Worm (Caenorhabditis elegans): Measurements from ENCODE around the gene popl-7.

The popl-7 gene

ce11 chrIV:13415739-13416271, 45.3 kb downstream of the popl-7 start, which contains the start of the genes pik-1 and aptf-2:
Gene pik-1 (plus strand): TSS chrIV:13416041.
Gene aptf-2 (minus strand): TSS chrIV:13416051.
- no peak for TF ChIP-seq ceh-28 (tag; optimal IDR thresholded peaks at IDR 0.05)
- peak; percentile 8 for TF ChIP-seq hmg-11 (tag; optimal IDR thresholded peaks at IDR 0.05)
- TF ChIP-seq mml-1 (tag; optimal IDR thresholded peaks at IDR 0.05) = no peak
- no peak for TF ChIP-seq ztf-4 (tag; optimal IDR thresholded peaks at IDR 0.05)
- TF ChIP-seq pha-4 (tag; optimal IDR thresholded peaks at IDR 0.05) = peak; percentile 47

Measured in whole organism, L3 larva.